Worm (Caenorhabditis elegans) whole organism, L2 larva: ENCODE data around the gene wip-1.

Source experiments
- F13H6.1 ChIP-seq: sonication (generic microtip); optimal IDR thresholded peaks from 2 replicates; lab custom pipeline; 2016; ENCODE audit warnings: missing genetic modification characterization, missing compliant biosample characterization
- R02D3.7 ChIP-seq: fragments of 150-350 bp; optimal IDR thresholded peaks from 2 replicates; lab custom pipeline; 2014; ENCODE audit warnings: missing biosample characterization, missing genetic modification characterization
- Y55F3AM.14 ChIP-seq: fragments of 200-800 bp; sonication (Bioruptor generic); optimal IDR thresholded peaks from 2 replicates; lab custom pipeline; 2018; ENCODE audit warnings: mild to moderate bottlenecking, missing genetic modification characterization, missing compliant biosample characterization
- alr-1 ChIP-seq: fragments of 150-350 bp; optimal IDR thresholded peaks from 2 replicates; lab custom pipeline; 2014; ENCODE audit warnings: missing biosample characterization, missing genetic modification characterization
- aly-2 ChIP-seq: fragments of 150-350 bp; optimal IDR thresholded peaks from 2 replicates; lab custom pipeline; 2014; ENCODE audit warnings: missing biosample characterization, missing genetic modification characterization
- ama-1 ChIP-seq: fragments of 150-350 bp; optimal IDR thresholded peaks from 2 replicates; lab custom pipeline; 2018; ENCODE audit warnings: inconsistent platforms
- ceh-16 ChIP-seq: fragments of 150-350 bp; optimal IDR thresholded peaks from 2 replicates; lab custom pipeline; 2014; ENCODE audit warnings: missing biosample characterization, missing genetic modification characterization
- ceh-82 ChIP-seq: fragments of 150-350 bp; optimal IDR thresholded peaks from 2 replicates; lab custom pipeline; 2014; ENCODE audit warnings: missing biosample characterization, missing genetic modification characterization
- crh-2 ChIP-seq: sonication (generic microtip); optimal IDR thresholded peaks from 2 replicates; lab custom pipeline; 2017; ENCODE audit warnings: missing biosample characterization, missing genetic modification characterization
- dmd-4 ChIP-seq: sonication (generic microtip); optimal IDR thresholded peaks from 2 replicates; lab custom pipeline; 2017; ENCODE audit warnings: missing biosample characterization, missing genetic modification characterization
- egl-27 ChIP-seq: sonication (generic microtip); optimal IDR thresholded peaks from 3 replicates; lab custom pipeline; 2017; ENCODE audit warnings: missing biosample characterization, missing genetic modification reagents, missing genetic modification characterization
- elt-1 ChIP-seq: fragments of 150-350 bp; optimal IDR thresholded peaks from 2 replicates; lab custom pipeline; 2014; ENCODE audit warnings: missing biosample characterization, missing genetic modification characterization
- elt-3 ChIP-seq: sonication (generic microtip); optimal IDR thresholded peaks from 2 replicates; lab custom pipeline; 2017; ENCODE audit warnings: missing biosample characterization, missing genetic modification characterization
- fos-1 ChIP-seq: fragments of 150-350 bp; optimal IDR thresholded peaks from 2 replicates; lab custom pipeline; 2014; ENCODE audit warnings: missing biosample characterization, missing genetic modification characterization
- gmeb-1 ChIP-seq: fragments of 150-350 bp; optimal IDR thresholded peaks from 2 replicates; lab custom pipeline; 2014; ENCODE audit warnings: missing biosample characterization, missing genetic modification characterization
- lin-11 ChIP-seq: fragments of 150-350 bp; sonication (generic microtip); optimal IDR thresholded peaks from 2 replicates; lab custom pipeline; 2014; ENCODE audit warnings: missing biosample characterization, missing genetic modification characterization, inconsistent platforms, mixed read lengths
- lin-13 ChIP-seq: fragments of 150-350 bp; optimal IDR thresholded peaks from 2 replicates; lab custom pipeline; 2014; ENCODE audit warnings: missing biosample characterization, missing genetic modification reagents, missing genetic modification characterization
- mab-5 ChIP-seq: fragments of 150-350 bp; optimal IDR thresholded peaks from 2 replicates; lab custom pipeline; 2014; ENCODE audit warnings: missing biosample characterization, missing genetic modification characterization
- mbf-1 ChIP-seq: sonication (generic microtip); optimal IDR thresholded peaks from 2 replicates; lab custom pipeline; 2017; ENCODE audit warnings: missing biosample characterization, missing genetic modification characterization
- mdl-1 ChIP-seq, 2 experiments: fragments of 150-350 bp in 1 of 2; sonication (generic microtip) in 1 of 2; optimal IDR thresholded peaks; 2 replicates each; lab custom pipeline; 2017; ENCODE audit warnings: missing biosample characterization in 2 of 2, missing genetic modification characterization in 2 of 2
- nhr-11 ChIP-seq: fragments of 150-350 bp; optimal IDR thresholded peaks from 2 replicates; lab custom pipeline; 2014; ENCODE audit warnings: missing biosample characterization, missing genetic modification characterization
- nhr-12 ChIP-seq: fragments of 150-350 bp; optimal IDR thresholded peaks from 2 replicates; lab custom pipeline; 2014; ENCODE audit warnings: missing biosample characterization, missing genetic modification characterization
- nhr-129 ChIP-seq: fragments of 150-350 bp; optimal IDR thresholded peaks from 2 replicates; lab custom pipeline; 2014; ENCODE audit warnings: missing biosample characterization, missing genetic modification characterization
- nhr-21 ChIP-seq: fragments of 150-350 bp; optimal IDR thresholded peaks from 2 replicates; lab custom pipeline; 2014; ENCODE audit warnings: missing biosample characterization, missing genetic modification characterization
- nhr-23 ChIP-seq: fragments of 150-350 bp; optimal IDR thresholded peaks from 2 replicates; lab custom pipeline; 2014; ENCODE audit warnings: missing biosample characterization, missing genetic modification reagents, missing genetic modification characterization
- nhr-237 ChIP-seq: fragments of 150-350 bp; optimal IDR thresholded peaks from 2 replicates; lab custom pipeline; 2014; ENCODE audit warnings: missing biosample characterization, missing genetic modification characterization
- nhr-25 ChIP-seq: fragments of 150-350 bp; sonication (generic microtip); optimal IDR thresholded peaks from 3 replicates; lab custom pipeline; 2014; ENCODE audit warnings: missing biosample characterization, missing genetic modification characterization
- nhr-6 ChIP-seq: fragments of 150-350 bp; optimal IDR thresholded peaks from 2 replicates; lab custom pipeline; 2014; ENCODE audit warnings: missing biosample characterization, missing genetic modification characterization
- peb-1 ChIP-seq: fragments of 150-350 bp; optimal IDR thresholded peaks from 2 replicates; lab custom pipeline; 2014; ENCODE audit warnings: missing biosample characterization, missing genetic modification characterization
- skn-1 ChIP-seq: sonication (generic microtip); optimal IDR thresholded peaks from 2 replicates; lab custom pipeline; 2017; ENCODE audit warnings: missing biosample characterization, missing genetic modification characterization
- sma-3 ChIP-seq: sonication (generic microtip); optimal IDR thresholded peaks from 2 replicates; lab custom pipeline; 2016; ENCODE audit warnings: missing genetic modification reagents, missing genetic modification characterization, missing compliant biosample characterization
- sma-9 ChIP-seq, 2 experiments: fragments of 150-350 bp in 1 of 2; sonication (generic microtip) in 1 of 2; optimal IDR thresholded peaks; 2 replicates each; lab custom pipeline; 2014 to 2016; ENCODE audit warnings: missing genetic modification characterization in 2 of 2, mild to moderate bottlenecking in 1 of 2, missing biosample characterization in 1 of 2, missing compliant biosample characterization in 1 of 2, missing genetic modification reagents in 1 of 2, moderate library complexity in 1 of 2
- snpc-4 ChIP-seq: fragments of 150-350 bp; optimal IDR thresholded peaks from 2 replicates; lab custom pipeline; 2014; ENCODE audit warnings: missing biosample characterization, missing genetic modification characterization
- unc-39 ChIP-seq: fragments of 150-350 bp; optimal IDR thresholded peaks from 2 replicates; lab custom pipeline; 2014; ENCODE audit warnings: missing biosample characterization, missing genetic modification characterization
- unc-55 ChIP-seq: fragments of 150-350 bp; sonication (generic microtip); optimal IDR thresholded peaks from 3 replicates; lab custom pipeline; 2014; ENCODE audit warnings: missing biosample characterization, missing genetic modification reagents, missing genetic modification characterization
- unc-62 ChIP-seq: fragments of 150-350 bp; optimal IDR thresholded peaks from 2 replicates; lab custom pipeline; 2014; ENCODE audit warnings: missing biosample characterization, missing genetic modification reagents, missing genetic modification characterization
- zag-1 ChIP-seq: fragments of 150-350 bp; optimal IDR thresholded peaks from 2 replicates; lab custom pipeline; 2014; ENCODE audit warnings: missing biosample characterization, missing genetic modification characterization
- ztf-1 ChIP-seq: fragments of 200-800 bp; sonication (Bioruptor generic); conservative IDR thresholded peaks from 2 replicates; pipeline ENCODE4 v1.3.6; 2022; ENCODE audit warnings: missing genetic modification characterization, missing compliant biosample characterization
- ztf-11 ChIP-seq: sonication (generic microtip); optimal IDR thresholded peaks from 2 replicates; lab custom pipeline; 2017; ENCODE audit warnings: missing biosample characterization, missing genetic modification characterization
- ztf-4 ChIP-seq: fragments of 150-350 bp; optimal IDR thresholded peaks from 2 replicates; lab custom pipeline; 2014; ENCODE audit warnings: missing biosample characterization, missing genetic modification characterization

Gene wip-1

ce11 chrIII:5006881-5007280 is 11.6 kb upstream of the wip-1 start, which contains the start of gene R144.12:
R144.12 (minus strand) TSS chrIII:5006981.
- TF ChIP-seq sma-3, result no peak
- TF ChIP-seq mbf-1 (tag; lab: Kevin White, UChicago), result no peak
- TF ChIP-seq elt-3, result no peak
- TF ChIP-seq zag-1 (tag; lab: Kevin White, UChicago), result no peak
- TF ChIP-seq nhr-129 (tag; lab: Kevin White, UChicago), result no peak
- TF ChIP-seq Y55F3AM.14 (GFP tag; lab: Kevin White, UChicago), result no peak
- TF ChIP-seq crh-2 (tag; lab: Kevin White, UChicago), result no peak
- no peak for TF ChIP-seq skn-1 (tag; lab: Kevin White, UChicago)
- TF ChIP-seq sma-9 (GFP tag; optimal IDR thresholded peaks at IDR 0.05; lab: Kevin White, UChicago), result no peak
- TF ChIP-seq sma-9 (tag; optimal IDR thresholded peaks at IDR 0.05; lab: Kevin White, UChicago), result no peak
- TF ChIP-seq ztf-11 (tag; lab: Kevin White, UChicago), result no peak
- TF ChIP-seq nhr-23 (tag; lab: Kevin White, UChicago), result no peak
- no peak for TF ChIP-seq dmd-4
- no peak for TF ChIP-seq alr-1 (tag; lab: Kevin White, UChicago)
- no peak for TF ChIP-seq gmeb-1

- peak; percentile 2 for TF ChIP-seq aly-2
- TF ChIP-seq elt-3, result no peak
Observed at ce11 chrIII:5008730-5009129, 9.7 kb upstream of the wip-1 start, which contains the start of gene R144.11. R144.11 (minus strand) TSS chrIII:5008830.

- TF ChIP-seq nhr-6 (tag; lab: Kevin White, UChicago) (no peak), snpc-4 (no peak), lin-11 (tag; lab: Kevin White, UChicago) (no peak), peb-1 (tag; lab: Kevin White, UChicago) (no peak), unc-55 (GFP tag; lab: Kevin White, UChicago) (no peak), Y55F3AM.14 (GFP tag; lab: Kevin White, UChicago) (no peak), nhr-25 (tag; lab: Kevin White, UChicago) (no peak), zag-1 (tag; lab: Kevin White, UChicago) (no peak), lin-13 (GFP tag; lab: Kevin White, UChicago) (no peak), nhr-21 (tag; lab: Kevin White, UChicago) (no peak), crh-2 (tag; lab: Kevin White, UChicago) (no peak), sma-9 (GFP tag; optimal IDR thresholded peaks at IDR 0.05; lab: Kevin White, UChicago) (no peak), sma-9 (tag; optimal IDR thresholded peaks at IDR 0.05; lab: Kevin White, UChicago) (no peak), R02D3.7 (tag; lab: Kevin White, UChicago) (no peak), ama-1 (no peak), ztf-4 (tag; lab: Kevin White, UChicago) (no peak), mab-5 (no peak), elt-3 (no peak), fos-1 (tag; lab: Kevin White, UChicago) (no peak)
Observed at ce11 chrIII:5010723-5011122, 7.7 kb upstream of the wip-1 start.

- no peak for TF ChIP-seq ztf-11 (tag; lab: Kevin White, UChicago)
- TF ChIP-seq unc-55 (GFP tag; lab: Kevin White, UChicago), result no peak
- TF ChIP-seq alr-1 (tag; lab: Kevin White, UChicago), result no peak
- no peak for TF ChIP-seq ztf-4 (tag; lab: Kevin White, UChicago)
- no peak for TF ChIP-seq nhr-11
- no peak for TF ChIP-seq ceh-82 (tag; lab: Kevin White, UChicago)
- TF ChIP-seq sma-9 (GFP tag; optimal IDR thresholded peaks at IDR 0.05; lab: Kevin White, UChicago), result no peak
- no peak for TF ChIP-seq sma-9 (tag; optimal IDR thresholded peaks at IDR 0.05; lab: Kevin White, UChicago)
- no peak for TF ChIP-seq R02D3.7 (tag; lab: Kevin White, UChicago)
- no peak for TF ChIP-seq nhr-6 (tag; lab: Kevin White, UChicago)
- TF ChIP-seq nhr-25 (tag; lab: Kevin White, UChicago), result no peak
- no peak for TF ChIP-seq unc-62
- no peak for TF ChIP-seq nhr-129 (tag; lab: Kevin White, UChicago)
- no peak for TF ChIP-seq nhr-21 (tag; lab: Kevin White, UChicago)
- no peak for TF ChIP-seq unc-39
- TF ChIP-seq mdl-1 (tag; optimal IDR thresholded peaks at IDR 0.05; lab: Kevin White, UChicago), result no peak
- no peak for TF ChIP-seq elt-3
- no peak for TF ChIP-seq ama-1
Observed at ce11 chrIII:5012460-5012859, 6.0 kb upstream of the wip-1 start.

ce11 chrIII:5013915-5014346 is 4.5 kb upstream of the wip-1 start:
- TF ChIP-seq snpc-4 (peak; percentile 45), lin-13 (GFP tag; lab: Kevin White, UChicago) (peak; percentile 86), fos-1 (tag; lab: Kevin White, UChicago) (peak; percentile 91), nhr-12 (tag; lab: Kevin White, UChicago) (no peak), ceh-82 (tag; lab: Kevin White, UChicago) (peak; percentile 70), nhr-6 (tag; lab: Kevin White, UChicago) (peak; percentile 77), nhr-237 (tag; lab: Kevin White, UChicago) (no peak), F13H6.1 (tag; lab: Kevin White, UChicago) (peak; percentile 94), egl-27 (peak; percentile 58), sma-3 (peak; percentile 71), gmeb-1 (peak; percentile 68), ztf-1 (GFP tag; lab: Robert Waterston, UW) (no peak), R02D3.7 (tag; lab: Kevin White, UChicago) (no peak), crh-2 (tag; lab: Kevin White, UChicago) (peak; percentile 95), nhr-25 (tag; lab: Kevin White, UChicago) (peak; percentile 82), ztf-4 (tag; lab: Kevin White, UChicago) (peak; percentile 79), lin-11 (tag; lab: Kevin White, UChicago) (peak; percentile 84), ceh-16 (tag; lab: Kevin White, UChicago) (peak; percentile 80), nhr-21 (tag; lab: Kevin White, UChicago) (peak; percentile 68), alr-1 (tag; lab: Kevin White, UChicago) (peak; percentile 88), peb-1 (tag; lab: Kevin White, UChicago) (no peak), mbf-1 (tag; lab: Kevin White, UChicago) (no peak), aly-2 (no peak), sma-9 (GFP tag; optimal IDR thresholded peaks at IDR 0.05; lab: Kevin White, UChicago) (peak; percentile 58), sma-9 (tag; optimal IDR thresholded peaks at IDR 0.05; lab: Kevin White, UChicago) (no peak), nhr-129 (tag; lab: Kevin White, UChicago) (peak; percentile 98), elt-1 (no peak), zag-1 (tag; lab: Kevin White, UChicago) (peak; percentile 91)
